Worm (Caenorhabditis elegans) whole organism, early embryonic: ENCODE data around the gene str-2.

ENCODE experiments used
- B0310.2 ChIP-seq: sonication (generic microtip); optimal IDR thresholded peaks from 2 replicates; lab custom pipeline; 2016; ENCODE audit warnings: mild to moderate bottlenecking, missing genetic modification characterization, missing compliant biosample characterization
- F13C5.2 ChIP-seq: sonication (generic microtip); optimal IDR thresholded peaks from 2 replicates; lab custom pipeline; 2017; ENCODE audit warnings: mild to moderate bottlenecking, missing genetic modification characterization, inconsistent platforms, missing compliant biosample characterization
- aly-1 ChIP-seq: sonication (generic microtip); optimal IDR thresholded peaks from 2 replicates; lab custom pipeline; 2016; ENCODE audit warnings: missing genetic modification characterization, missing compliant biosample characterization
- ama-1 ChIP-seq: fragments of 150-350 bp; optimal IDR thresholded peaks from 2 replicates; lab custom pipeline; 2014
- ceh-13 ChIP-seq: fragments of 200-800 bp; sonication (Bioruptor generic); optimal IDR thresholded peaks from 2 replicates; lab custom pipeline; 2018; ENCODE audit warnings: mild to moderate bottlenecking, missing genetic modification characterization, missing compliant biosample characterization
- ceh-36 ChIP-seq: sonication (generic microtip); optimal IDR thresholded peaks from 2 replicates; lab custom pipeline; 2016; ENCODE audit warnings: missing genetic modification characterization, inconsistent platforms, missing compliant biosample characterization
- ets-7 ChIP-seq: sonication (generic microtip); optimal IDR thresholded peaks from 2 replicates; lab custom pipeline; 2016; ENCODE audit warnings: missing genotype, missing genetic modification characterization, missing compliant biosample characterization
- flt-1 ChIP-seq: fragments of 200-800 bp; sonication (Bioruptor generic); IDR thresholded peaks from 2 replicates; pipeline ENCODE4 v1.3.6; 2022; ENCODE audit warnings: missing genetic modification characterization, missing compliant biosample characterization
- hmbx-1 ChIP-seq: sonication (generic microtip); optimal IDR thresholded peaks from 2 replicates; lab custom pipeline; 2016; ENCODE audit warnings: mild to moderate bottlenecking, missing genetic modification characterization, missing compliant biosample characterization
- hmg-4 ChIP-seq: fragments of 200-800 bp; sonication (Bioruptor generic); optimal IDR thresholded peaks from 2 replicates; lab custom pipeline; 2018; ENCODE audit warnings: mild to moderate bottlenecking, missing genetic modification characterization, missing compliant biosample characterization
- hnd-1 ChIP-seq: sonication (generic microtip); optimal IDR thresholded peaks from 2 replicates; lab custom pipeline; 2016; ENCODE audit warnings: missing genetic modification characterization, missing compliant biosample characterization
- pes-1 ChIP-seq: fragments of 200-800 bp; sonication (Bioruptor generic); IDR thresholded peaks from 2 replicates; pipeline ENCODE4 v1.3.6; 2022; ENCODE audit warnings: missing genetic modification reagents, missing genetic modification characterization, missing compliant biosample characterization
- scrt-1 ChIP-seq: fragments of 200-800 bp; sonication (Bioruptor generic); IDR thresholded peaks from 2 replicates; pipeline ENCODE4 v1.3.6; 2022; ENCODE audit warnings: missing genetic modification characterization, missing compliant biosample characterization
- sea-1 ChIP-seq: fragments of 200-800 bp; sonication (Bioruptor generic); conservative IDR thresholded peaks from 2 replicates; pipeline ENCODE4 v1.3.6; 2022; ENCODE audit warnings: missing genetic modification characterization, missing compliant biosample characterization
- tbx-11 ChIP-seq: fragments of 200-800 bp; sonication (Bioruptor generic); IDR thresholded peaks from 2 replicates; pipeline ENCODE4 v1.3.6; 2022; ENCODE audit warnings: missing genetic modification characterization, missing compliant biosample characterization
- tbx-37 ChIP-seq: fragments of 200-800 bp; sonication (Bioruptor generic); conservative IDR thresholded peaks from 2 replicates; pipeline ENCODE4 v1.3.6; 2022; ENCODE audit warnings: missing genetic modification reagents, missing genetic modification characterization, missing compliant biosample characterization
- tra-4 ChIP-seq: sonication (generic microtip); optimal IDR thresholded peaks from 2 replicates; lab custom pipeline; 2017; ENCODE audit warnings: missing genetic modification characterization, missing compliant biosample characterization

The str-2 gene

ce11 chrV:9796002-9796401, 28.0 kb downstream of the str-2 start:
- TF ChIP-seq hmbx-1 (tag; lab: Kevin White, UChicago) (no peak), hmg-4 (no peak), ceh-36 (tag; lab: Kevin White, UChicago) (no peak)

- TF ChIP-seq B0310.2 (tag; lab: Kevin White, UChicago): no peak
- no peak for TF ChIP-seq aly-1 (tag; lab: Kevin White, UChicago)
- TF ChIP-seq F13C5.2 (tag; lab: Kevin White, UChicago): no peak
- no peak for TF ChIP-seq hmg-4
- no peak for TF ChIP-seq hnd-1 (tag; lab: Kevin White, UChicago)
- TF ChIP-seq flt-1 (GFP tag; lab: Robert Waterston, UW): no peak
- no peak for TF ChIP-seq hmbx-1 (tag; lab: Kevin White, UChicago)
- no peak for TF ChIP-seq ets-7 (tag; lab: Kevin White, UChicago)
- TF ChIP-seq tra-4 (tag; lab: Kevin White, UChicago): no peak
- no peak for TF ChIP-seq ceh-13 (GFP tag; lab: Kevin White, UChicago)
- no peak for TF ChIP-seq scrt-1 (GFP tag; lab: Robert Waterston, UW)
- no peak for TF ChIP-seq ceh-36 (tag; lab: Kevin White, UChicago)
- TF ChIP-seq tbx-37 (GFP tag; lab: Robert Waterston, UW): no peak
Observed at ce11 chrV:9794997-9795396, 29.1 kb downstream of the str-2 start.

- TF ChIP-seq tbx-11 (GFP tag; lab: Robert Waterston, UW): no peak
- no peak for TF ChIP-seq ceh-13 (GFP tag; lab: Kevin White, UChicago)
- no peak for TF ChIP-seq tra-4 (tag; lab: Kevin White, UChicago)
- TF ChIP-seq pes-1 (GFP tag; lab: Robert Waterston, UW): no peak
- no peak for TF ChIP-seq hmbx-1 (tag; lab: Kevin White, UChicago)
- TF ChIP-seq flt-1 (GFP tag; lab: Robert Waterston, UW): no peak
- no peak for TF ChIP-seq B0310.2 (tag; lab: Kevin White, UChicago)
- TF ChIP-seq ama-1 (lab: Kevin White, UChicago): no peak
- TF ChIP-seq hmg-4: no peak
- no peak for TF ChIP-seq hnd-1 (tag; lab: Kevin White, UChicago)
- TF ChIP-seq sea-1 (GFP tag; lab: Robert Waterston, UW): no peak
- no peak for TF ChIP-seq tbx-37 (GFP tag; lab: Robert Waterston, UW)
- no peak for TF ChIP-seq ets-7 (tag; lab: Kevin White, UChicago)
- TF ChIP-seq ceh-36 (tag; lab: Kevin White, UChicago): no peak
- TF ChIP-seq aly-1 (tag; lab: Kevin White, UChicago): no peak
- TF ChIP-seq scrt-1 (GFP tag; lab: Robert Waterston, UW): no peak
- TF ChIP-seq F13C5.2 (tag; lab: Kevin White, UChicago): no peak
Observed at ce11 chrV:9791332-9791731, 32.7 kb downstream of the str-2 start, which contains the start of gene lipl-2. lipl-2 (plus strand) TSS chrV:9791567.

- TF ChIP-seq F13C5.2 (tag; lab: Kevin White, UChicago) (peak; percentile 46), flt-1 (GFP tag; lab: Robert Waterston, UW) (no peak)
Observed at ce11 chrV:9789657-9790261, 34.3 kb downstream of the str-2 start, which contains the start of gene ztf-7. ztf-7 (minus strand) TSS chrV:9789707.

ce11 chrV:9786721-9787131, 37.3 kb downstream of the str-2 start, which contains the start of gene F46B6.6:
F46B6.6 (minus strand) TSS chrV:9786868.
- no peak for TF ChIP-seq ets-7 (tag; lab: Kevin White, UChicago)
- peak; percentile 44 for TF ChIP-seq ama-1 (lab: Kevin White, UChicago)

ce11 chrV:9784215-9784614, 39.8 kb downstream of the str-2 start:
- TF ChIP-seq pes-1 (GFP tag; lab: Robert Waterston, UW): no peak
- no peak for TF ChIP-seq B0310.2 (tag; lab: Kevin White, UChicago)
- TF ChIP-seq sea-1 (GFP tag; lab: Robert Waterston, UW): no peak
- no peak for TF ChIP-seq aly-1 (tag; lab: Kevin White, UChicago)
- no peak for TF ChIP-seq F13C5.2 (tag; lab: Kevin White, UChicago)
- TF ChIP-seq ets-7 (tag; lab: Kevin White, UChicago): no peak
- no peak for TF ChIP-seq scrt-1 (GFP tag; lab: Robert Waterston, UW)
- no peak for TF ChIP-seq ceh-13 (GFP tag; lab: Kevin White, UChicago)
- TF ChIP-seq tbx-37 (GFP tag; lab: Robert Waterston, UW): no peak
- no peak for TF ChIP-seq hmbx-1 (tag; lab: Kevin White, UChicago)
- no peak for TF ChIP-seq flt-1 (GFP tag; lab: Robert Waterston, UW)
- TF ChIP-seq hmg-4: no peak
- no peak for TF ChIP-seq ceh-36 (tag; lab: Kevin White, UChicago)
- TF ChIP-seq tra-4 (tag; lab: Kevin White, UChicago): no peak
- TF ChIP-seq hnd-1 (tag; lab: Kevin White, UChicago): no peak
- no peak for TF ChIP-seq tbx-11 (GFP tag; lab: Robert Waterston, UW)
- no peak for TF ChIP-seq ama-1 (lab: Kevin White, UChicago)

ce11 chrV:9782969-9783368, 41.1 kb downstream of the str-2 start, which contains the start of gene F46B6.5:
F46B6.5 (minus strand) TSS chrV:9783069.
- no peak for TF ChIP-seq hmg-4
- no peak for TF ChIP-seq tbx-37 (GFP tag; lab: Robert Waterston, UW)
- no peak for TF ChIP-seq ceh-36 (tag; lab: Kevin White, UChicago)
- no peak for TF ChIP-seq flt-1 (GFP tag; lab: Robert Waterston, UW)
- TF ChIP-seq ets-7 (tag; lab: Kevin White, UChicago): no peak
- no peak for TF ChIP-seq ceh-13 (GFP tag; lab: Kevin White, UChicago)
- no peak for TF ChIP-seq tbx-11 (GFP tag; lab: Robert Waterston, UW)
- TF ChIP-seq hnd-1 (tag; lab: Kevin White, UChicago): no peak
- no peak for TF ChIP-seq tra-4 (tag; lab: Kevin White, UChicago)
- no peak for TF ChIP-seq hmbx-1 (tag; lab: Kevin White, UChicago)
- TF ChIP-seq B0310.2 (tag; lab: Kevin White, UChicago): no peak
- TF ChIP-seq sea-1 (GFP tag; lab: Robert Waterston, UW): no peak
- TF ChIP-seq F13C5.2 (tag; lab: Kevin White, UChicago): no peak
- no peak for TF ChIP-seq aly-1 (tag; lab: Kevin White, UChicago)
- no peak for TF ChIP-seq pes-1 (GFP tag; lab: Robert Waterston, UW)
- no peak for TF ChIP-seq scrt-1 (GFP tag; lab: Robert Waterston, UW)
